Worm (Caenorhabditis elegans) whole organism, young adult: ENCODE results near the gene F22E12.1.

Experiments used
- B0261.1 ChIP-seq: sonication (generic microtip); optimal IDR thresholded peaks from 2 replicates; lab custom pipeline; 2016; ENCODE audit warnings: mild to moderate bottlenecking, missing genetic modification characterization, moderate library complexity, missing compliant biosample characterization
- C17E4.6 ChIP-seq: fragments of 200-800 bp; sonication (Bioruptor generic); IDR thresholded peaks from 2 replicates; pipeline ENCODE4 v1.3.6; 2022; ENCODE audit warnings: missing genetic modification reagents, missing genetic modification characterization, missing compliant biosample characterization
- F22D6.2 ChIP-seq: sonication (generic microtip); optimal IDR thresholded peaks from 2 replicates; lab custom pipeline; 2016; ENCODE audit warnings: mild to moderate bottlenecking, missing genetic modification characterization, missing compliant biosample characterization
- F23B12.7 ChIP-seq: sonication (generic microtip); optimal IDR thresholded peaks from 2 replicates; lab custom pipeline; 2017; ENCODE audit warnings: missing genetic modification characterization, mild to moderate bottlenecking, missing compliant biosample characterization, antibody characterized with exemption, moderate library complexity; ENCODE audit not compliant: insufficient read depth
- F52B5.7 ChIP-seq: sonication (generic microtip); optimal IDR thresholded peaks from 2 replicates; lab custom pipeline; 2016; ENCODE audit warnings: mild to moderate bottlenecking, missing genetic modification characterization, missing compliant biosample characterization
- F55B11.4 ChIP-seq: sonication (generic microtip); optimal IDR thresholded peaks from 2 replicates; lab custom pipeline; 2016; ENCODE audit warnings: missing compliant biosample characterization, missing genetic modification characterization, borderline replicate concordance; ENCODE audit not compliant: insufficient read depth
- Y53F4B.3 ChIP-seq: fragments of 200-800 bp; sonication (Bioruptor generic); IDR thresholded peaks from 2 replicates; pipeline ENCODE4 v1.3.6; 2022; ENCODE audit warnings: missing genetic modification reagents, missing genetic modification characterization, missing compliant biosample characterization
- Y53G8AR.9 ChIP-seq: fragments of 200-800 bp; sonication (Bioruptor generic); conservative IDR thresholded peaks from 2 replicates; pipeline ENCODE4 v1.3.6; 2022; ENCODE audit warnings: missing genetic modification reagents, missing genetic modification characterization, missing compliant biosample characterization
- Y56A3A.18 ChIP-seq: fragments of 200-800 bp; sonication (Bioruptor generic); IDR thresholded peaks from 2 replicates; pipeline ENCODE4 v1.3.6; 2022; ENCODE audit warnings: missing genetic modification reagents, missing genetic modification characterization, missing compliant biosample characterization
- Y67H2A.10 ChIP-seq: fragments of 200-800 bp; sonication (Bioruptor generic); conservative IDR thresholded peaks from 2 replicates; pipeline ENCODE4 v1.3.6; 2022; ENCODE audit warnings: missing genetic modification reagents, missing genetic modification characterization, missing compliant biosample characterization
- ZK185.1 ChIP-seq: sonication (generic microtip); optimal IDR thresholded peaks from 2 replicates; lab custom pipeline; 2016; ENCODE audit warnings: mild to moderate bottlenecking, missing genetic modification characterization, missing compliant biosample characterization; ENCODE audit not compliant: poor library complexity, severe bottlenecking
- ama-1 ChIP-seq, 3 experiments: fragments of 150-350 bp in 1 of 3; sonication (generic microtip) in 2 of 3; optimal IDR thresholded peaks; 2 replicates each; lab custom pipeline; 2014 to 2018; ENCODE audit warnings: missing biosample characterization in 2 of 3, missing genetic modification characterization in 2 of 3, missing genetic modification reagents in 2 of 3
- aptf-3 ChIP-seq: fragments of 200-800 bp; sonication (Bioruptor generic); IDR thresholded peaks from 2 replicates; pipeline ENCODE4 v1.3.6; 2022; ENCODE audit warnings: missing genetic modification characterization, missing compliant biosample characterization
- atf-7 ChIP-seq: sonication (generic microtip); optimal IDR thresholded peaks from 2 replicates; lab custom pipeline; 2017; ENCODE audit warnings: mild to moderate bottlenecking, missing genetic modification characterization, missing compliant biosample characterization
- bed-2 ChIP-seq: fragments of 200-800 bp; sonication (Bioruptor generic); IDR thresholded peaks from 2 replicates; pipeline ENCODE4 v1.3.6; 2022; ENCODE audit warnings: missing genetic modification reagents, missing genetic modification characterization, missing compliant biosample characterization
- ccch-3 ChIP-seq: fragments of 200-800 bp; sonication (Bioruptor generic); optimal IDR thresholded peaks from 2 replicates; lab custom pipeline; 2018; ENCODE audit warnings: mild to moderate bottlenecking, missing genetic modification characterization, missing compliant biosample characterization
- cebp-2 ChIP-seq: fragments of 200-800 bp; sonication (Bioruptor generic); IDR thresholded peaks from 2 replicates; pipeline ENCODE4 v1.3.6; 2022; ENCODE audit warnings: missing genetic modification characterization, missing compliant biosample characterization
- ceh-100 ChIP-seq: fragments of 200-800 bp; sonication (Bioruptor generic); IDR thresholded peaks from 2 replicates; pipeline ENCODE4 v1.3.6; 2022; ENCODE audit warnings: missing genetic modification reagents, missing genetic modification characterization, missing compliant biosample characterization
- ceh-40 ChIP-seq: fragments of 200-800 bp; sonication (Bioruptor generic); IDR thresholded peaks from 2 replicates; pipeline ENCODE4 v1.3.6; 2022; ENCODE audit warnings: missing genetic modification characterization, missing compliant biosample characterization
- chd-7 ChIP-seq: sonication (generic microtip); optimal IDR thresholded peaks from 2 replicates; lab custom pipeline; 2016; ENCODE audit warnings: mild to moderate bottlenecking, missing genetic modification characterization, moderate library complexity, missing compliant biosample characterization
- dpl-1 ChIP-seq: fragments of 150-350 bp; optimal IDR thresholded peaks from 2 replicates; lab custom pipeline; 2014; ENCODE audit warnings: missing biosample characterization, missing genetic modification reagents, missing genetic modification characterization
- egl-44 ChIP-seq: fragments of 200-800 bp; sonication (Bioruptor generic); IDR thresholded peaks from 2 replicates; pipeline ENCODE4 v1.3.6; 2022; ENCODE audit warnings: missing genetic modification reagents, missing genetic modification characterization, missing compliant biosample characterization
- him-1 ChIP-seq: sonication (generic microtip); optimal IDR thresholded peaks from 2 replicates; lab custom pipeline; 2016; ENCODE audit warnings: missing genotype, missing genetic modification reagents, missing genetic modification characterization, missing compliant biosample characterization
- hmg-1.2 ChIP-seq: fragments of 200-800 bp; sonication (Bioruptor generic); IDR thresholded peaks from 2 replicates; pipeline ENCODE4 v1.3.6; 2022; ENCODE audit warnings: missing genetic modification reagents, missing genetic modification characterization, missing compliant biosample characterization
- lin-40 ChIP-seq: sonication (generic microtip); optimal IDR thresholded peaks from 2 replicates; lab custom pipeline; 2016; ENCODE audit warnings: missing genetic modification characterization, mild to moderate bottlenecking, missing compliant biosample characterization, missing genotype, missing genetic modification reagents
- lir-1 ChIP-seq: fragments of 200-800 bp; sonication (Bioruptor generic); conservative IDR thresholded peaks from 2 replicates; pipeline ENCODE4 v1.3.6; 2022; ENCODE audit warnings: missing genetic modification reagents, missing genetic modification characterization, missing compliant biosample characterization
- madf-8 ChIP-seq: fragments of 200-800 bp; sonication (Bioruptor generic); conservative IDR thresholded peaks from 2 replicates; pipeline ENCODE4 v1.3.6; 2022; ENCODE audit warnings: missing genetic modification reagents, missing genetic modification characterization, missing compliant biosample characterization
- mcd-1 ChIP-seq: fragments of 200-800 bp; sonication (Bioruptor generic); IDR thresholded peaks from 2 replicates; pipeline ENCODE4 v1.3.6; 2022; ENCODE audit warnings: missing genetic modification reagents, missing genetic modification characterization, missing compliant biosample characterization
- mxl-1 ChIP-seq: sonication (generic microtip); optimal IDR thresholded peaks from 2 replicates; lab custom pipeline; 2016; ENCODE audit warnings: missing genetic modification characterization, missing compliant biosample characterization
- nfya-2 ChIP-seq: fragments of 200-800 bp; sonication (Bioruptor generic); IDR thresholded peaks from 2 replicates; pipeline ENCODE4 v1.3.6; 2022; ENCODE audit warnings: missing genetic modification reagents, missing genetic modification characterization, missing compliant biosample characterization
- nhr-120 ChIP-seq: fragments of 200-800 bp; sonication (Bioruptor generic); IDR thresholded peaks from 2 replicates; pipeline ENCODE4 v1.3.6; 2022; ENCODE audit warnings: missing genetic modification characterization, missing compliant biosample characterization
- nhr-179 ChIP-seq: sonication (generic microtip); optimal IDR thresholded peaks from 2 replicates; lab custom pipeline; 2016; ENCODE audit warnings: mild to moderate bottlenecking, missing genetic modification characterization, missing compliant biosample characterization
- pbrm-1 ChIP-seq: fragments of 200-800 bp; sonication (Bioruptor generic); IDR thresholded peaks from 2 replicates; pipeline ENCODE4 v1.3.6; 2022; ENCODE audit warnings: missing genetic modification reagents, missing genetic modification characterization, missing compliant biosample characterization
- pha-4 ChIP-seq: fragments of 150-350 bp; sonication (generic microtip); optimal IDR thresholded peaks from 2 replicates; lab custom pipeline; 2014; ENCODE audit warnings: missing biosample characterization, missing genetic modification reagents, missing genetic modification characterization
- repo-1 ChIP-seq: sonication (generic microtip); optimal IDR thresholded peaks from 2 replicates; lab custom pipeline; 2017; ENCODE audit warnings: mild to moderate bottlenecking, missing genetic modification characterization, missing compliant biosample characterization
- rpc-1 ChIP-seq, 2 experiments: fragments of 150-350 bp in 1 of 2; sonication (generic microtip) in 1 of 2; optimal IDR thresholded peaks; 2 replicates each; lab custom pipeline; 2014 to 2018; ENCODE audit warnings: missing biosample characterization in 1 of 2, missing genetic modification characterization in 1 of 2, missing genetic modification reagents in 1 of 2, missing genotype in 1 of 2
- sea-2 ChIP-seq: fragments of 200-800 bp; sonication (Bioruptor generic); IDR thresholded peaks from 2 replicates; pipeline ENCODE4 v1.3.6; 2022; ENCODE audit warnings: missing genetic modification characterization, missing compliant biosample characterization
- sptf-2 ChIP-seq: fragments of 200-800 bp; sonication (Bioruptor generic); optimal IDR thresholded peaks from 2 replicates; lab custom pipeline; 2018; ENCODE audit warnings: mild to moderate bottlenecking, missing genetic modification characterization, missing compliant biosample characterization
- tbp1 ChIP-seq: fragments of 200-800 bp; sonication (Bioruptor generic); optimal IDR thresholded peaks from 2 replicates; lab custom pipeline; 2018; ENCODE audit warnings: mild to moderate bottlenecking, missing genetic modification characterization, missing compliant biosample characterization
- tbx-9 ChIP-seq: sonication (generic microtip); optimal IDR thresholded peaks from 2 replicates; lab custom pipeline; 2016; ENCODE audit warnings: borderline replicate concordance, missing genetic modification characterization, inconsistent platforms, missing compliant biosample characterization
- zim-3 ChIP-seq: sonication (generic microtip); optimal IDR thresholded peaks from 2 replicates; lab custom pipeline; 2017; ENCODE audit warnings: mild to moderate bottlenecking, missing genetic modification characterization, moderate library complexity, missing compliant biosample characterization

Gene F22E12.1

DNA sequence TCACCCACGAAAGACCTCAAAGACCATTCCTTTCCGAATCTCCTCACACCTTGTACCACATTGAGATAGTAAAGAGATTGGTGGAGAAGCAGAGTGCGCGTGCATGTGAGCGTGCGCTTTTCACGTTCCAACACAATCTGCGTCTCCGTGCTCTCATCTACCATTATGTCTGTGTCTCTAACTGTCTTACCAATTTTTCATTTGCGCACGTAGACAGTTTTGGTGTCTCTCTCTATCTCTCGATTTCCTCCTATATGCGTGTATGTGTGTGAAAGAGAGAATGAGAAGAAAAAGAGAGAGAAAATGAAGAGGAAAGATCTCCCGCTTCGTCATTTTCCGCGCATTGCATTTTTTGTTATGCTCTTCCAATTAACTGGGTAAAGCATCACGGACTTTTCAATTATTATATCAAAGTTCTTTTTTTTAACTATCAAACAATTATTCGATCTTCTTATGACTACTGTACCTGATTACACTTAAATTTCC, 9.5 kb upstream of the F22E12.1 start (continued):
- TF ChIP-seq zim-3, result no peak
- no peak for TF ChIP-seq F22D6.2 (tag; lab: Kevin White, UChicago)
- no peak for TF ChIP-seq F55B11.4 (tag; lab: Kevin White, UChicago)
- TF ChIP-seq ceh-40 (GFP tag; lab: Robert Waterston, UW), result no peak
- no peak for TF ChIP-seq nfya-2 (GFP tag; lab: Robert Waterston, UW)
- 0 out of 2 replicates have a peak, but pooled peaks have one; percentile 56 for TF ChIP-seq Y53G8AR.9 (GFP tag; lab: Robert Waterston, UW)
- TF ChIP-seq sptf-2 (GFP tag; lab: Kevin White, UChicago), result no peak
- TF ChIP-seq madf-8 (GFP tag; lab: Robert Waterston, UW), result no peak
- no peak for TF ChIP-seq mxl-1 (tag; lab: Kevin White, UChicago)
- no peak for TF ChIP-seq aptf-3
- TF ChIP-seq tbp1 (GFP tag; lab: Kevin White, UChicago), result peak; percentile 59
- peak; percentile 23 for TF ChIP-seq repo-1 (tag; lab: Kevin White, UChicago)
- peak; percentile 67; the same call in 1 of the 2 replicates for TF ChIP-seq mcd-1
- TF ChIP-seq Y67H2A.10, result 0 out of 2 replicates have a peak, but pooled peaks have one; percentile 39
- TF ChIP-seq lir-1 (GFP tag; lab: Robert Waterston, UW), result peak; percentile 32; the same call in 1 of the 2 replicates
- TF ChIP-seq ccch-3, result no peak
- no peak for TF ChIP-seq bed-2 (GFP tag; lab: Robert Waterston, UW)
- no peak for TF ChIP-seq B0261.1
- peak; percentile 73 for TF ChIP-seq pbrm-1 (GFP tag; lab: Robert Waterston, UW)
- TF ChIP-seq Y53F4B.3 (GFP tag; lab: Robert Waterston, UW), result no peak
- TF ChIP-seq pha-4 (tag; lab: Kevin White, UChicago), result peak; percentile 35
- no peak for TF ChIP-seq F23B12.7 (tag; lab: Kevin White, UChicago)
- TF ChIP-seq hmg-1.2 (GFP tag; lab: Robert Waterston, UW), result peak; percentile 85
- no peak for TF ChIP-seq dpl-1 (GFP tag; lab: Kevin White, UChicago)
- TF ChIP-seq ZK185.1 (tag; lab: Kevin White, UChicago), result peak; percentile 83
- TF ChIP-seq nhr-120 (GFP tag; lab: Robert Waterston, UW), result no peak
- peak; percentile 88 for TF ChIP-seq atf-7 (tag; lab: Kevin White, UChicago)
- no peak for TF ChIP-seq Y56A3A.18 (GFP tag; lab: Robert Waterston, UW)
- no peak for TF ChIP-seq rpc-1 (optimal IDR thresholded peaks at IDR 0.05; lab: Kevin White, UChicago)
- no peak for TF ChIP-seq rpc-1 (tag; optimal IDR thresholded peaks at IDR 0.05; lab: Kevin White, UChicago)

DNA sequence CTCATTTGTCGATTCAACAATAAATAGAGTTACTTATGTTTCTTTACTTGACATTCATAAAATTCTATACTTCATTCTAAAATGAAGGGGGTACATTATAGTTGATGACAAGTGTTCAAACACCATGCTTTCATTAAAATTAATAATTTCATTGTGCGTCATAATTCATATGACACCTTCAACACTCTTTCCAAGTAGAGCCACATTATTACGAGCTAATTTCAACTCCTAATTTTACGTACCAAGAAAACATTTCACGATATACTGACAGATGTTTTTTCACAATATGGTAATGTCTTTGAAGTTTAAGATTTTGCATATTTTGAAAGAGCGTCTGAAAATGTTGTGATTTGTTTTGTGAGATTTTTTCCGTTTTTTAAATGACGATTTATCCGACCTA, 8.3 kb upstream of the F22E12.1 start:
- no peak for TF ChIP-seq tbx-9 (tag; lab: Kevin White, UChicago)
- TF ChIP-seq chd-7, result no peak

DNA sequence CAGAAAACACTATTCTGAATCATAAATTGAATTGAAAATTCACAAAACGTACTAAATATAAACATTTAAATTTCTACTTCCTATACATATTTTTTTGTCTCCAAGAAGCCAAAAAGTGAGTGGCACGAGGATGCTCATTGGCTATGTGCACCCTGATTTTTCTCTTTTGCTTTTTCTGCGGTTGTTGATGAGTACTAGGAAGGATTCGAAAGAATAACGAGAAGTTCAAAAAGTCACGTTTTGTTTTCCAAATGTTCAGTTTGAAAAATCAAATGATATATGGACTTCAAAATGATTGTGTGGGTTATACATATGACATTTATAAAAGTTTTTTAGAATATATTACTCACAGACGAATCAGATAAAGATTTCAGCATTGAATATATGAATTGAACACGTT, 7.6 kb upstream of the F22E12.1 start:
- no peak for TF ChIP-seq C17E4.6 (GFP tag; lab: Robert Waterston, UW)
- TF ChIP-seq him-1 (tag; lab: Kevin White, UChicago), result no peak
- TF ChIP-seq mxl-1 (tag; lab: Kevin White, UChicago), result no peak
- TF ChIP-seq nhr-179 (tag; lab: Kevin White, UChicago), result no peak
- TF ChIP-seq dpl-1 (GFP tag; lab: Kevin White, UChicago), result no peak
- no peak for TF ChIP-seq F55B11.4 (tag; lab: Kevin White, UChicago)
- TF ChIP-seq ama-1 (optimal IDR thresholded peaks at IDR 0.05; lab: Kevin White, UChicago), result no peak
- no peak for TF ChIP-seq ama-1 (GFP tag; optimal IDR thresholded peaks at IDR 0.05; lab: Kevin White, UChicago)
- TF ChIP-seq cebp-2, result no peak
- TF ChIP-seq nfya-2 (GFP tag; lab: Robert Waterston, UW), result no peak
- no peak for TF ChIP-seq rpc-1 (optimal IDR thresholded peaks at IDR 0.05; lab: Kevin White, UChicago)
- TF ChIP-seq rpc-1 (tag; optimal IDR thresholded peaks at IDR 0.05; lab: Kevin White, UChicago), result no peak
- TF ChIP-seq sea-2, result no peak
- TF ChIP-seq lin-40 (tag; lab: Kevin White, UChicago), result no peak
- no peak for TF ChIP-seq egl-44 (GFP tag; lab: Robert Waterston, UW)
- no peak for TF ChIP-seq ceh-100 (GFP tag; lab: Robert Waterston, UW)
- TF ChIP-seq F52B5.7, result no peak
- no peak for TF ChIP-seq Y53F4B.3 (GFP tag; lab: Robert Waterston, UW)
